Worm (Caenorhabditis elegans): Measurements from ENCODE around the gene F19F10.11.
"Not testable (repeated sequence)": the region's sequence is repeated elsewhere in the genome, so short reads cannot be mapped to it uniquely, and the experiment has no call there.

The F19F10.11 gene

DNA sequence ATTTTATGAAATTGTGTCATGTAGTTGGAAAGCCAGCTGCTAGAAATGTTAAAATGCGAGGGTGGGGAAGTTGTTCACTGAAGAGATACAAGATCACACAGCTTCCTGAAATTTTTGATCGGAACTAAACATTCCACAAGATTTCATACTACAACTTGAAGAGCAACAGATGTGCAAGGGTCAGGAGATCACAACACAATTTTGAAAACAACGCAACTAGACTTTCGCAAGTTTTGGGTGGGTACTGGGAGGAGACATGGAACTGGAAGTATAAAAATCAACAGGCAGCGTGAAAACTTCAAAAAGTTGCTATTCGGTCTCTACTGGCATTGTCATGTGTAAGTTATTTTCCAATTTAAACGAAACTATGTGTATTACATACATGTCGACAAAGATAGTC lies 35.7 kb downstream of the F19F10.11 start, which contains the start of gene F19F10.3:
Gene F19F10.3, plus strand, starts transcription at position 301 of the 400 bp plus-strand sequence.
- TF ChIP-seq F57A8.1 (GFP tag; optimal IDR thresholded peaks at IDR 0.05) (no peak), snpc-3.4 (tag; optimal IDR thresholded peaks at IDR 0.05) (no peak), hmg-20 (GFP tag; IDR thresholded peaks at IDR 0.05) (no peak), Y67H2A.10 (GFP tag; conservative IDR thresholded peaks at IDR 0.05) (no peak), ceh-27 (GFP tag; optimal IDR thresholded peaks at IDR 0.05) (no peak), zim-3 (tag; optimal IDR thresholded peaks at IDR 0.05) (no peak), hmg-1.2 (GFP tag; IDR thresholded peaks at IDR 0.05) (no peak), rcor-1 (GFP tag; IDR thresholded peaks at IDR 0.05) (no peak), akir-1 (GFP tag; optimal IDR thresholded peaks at IDR 0.05) (no peak), nhr-90 (tag; optimal IDR thresholded peaks at IDR 0.05) (no peak)

DNA sequence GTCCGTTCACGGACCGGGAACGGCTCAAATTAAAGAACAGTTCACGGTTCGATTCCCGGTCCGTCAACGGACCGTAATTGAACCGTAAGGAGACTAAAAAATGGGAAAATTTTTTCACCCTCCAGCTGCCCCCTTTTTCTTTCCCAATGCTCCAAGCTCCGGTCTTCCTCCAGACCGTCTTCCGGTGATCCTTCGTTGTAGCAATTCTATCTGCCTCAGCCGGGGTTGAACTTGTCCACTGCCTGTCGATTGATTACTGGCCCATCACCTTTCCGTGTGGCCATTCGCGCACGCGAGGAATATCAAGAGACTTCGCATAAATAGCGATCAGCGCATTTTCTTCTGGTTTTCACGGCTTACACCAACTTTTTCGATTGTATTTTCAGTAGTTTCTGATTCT lies 39.0 kb downstream of the F19F10.11 start:
- TF ChIP-seq ztf-18 (tag; optimal IDR thresholded peaks at IDR 0.05) (peak; percentile 30), ceh-91 (GFP tag; IDR thresholded peaks at IDR 0.05) (peak; percentile 47; the same call in 1 of the 2 replicates), ceh-58 (GFP tag; IDR thresholded peaks at IDR 0.05) (peak; percentile 81; the same call in 1 of the 2 replicates), F37B4.10 (GFP tag; IDR thresholded peaks at IDR 0.05) (0 out of 2 replicates have a peak, but pooled peaks have one; percentile 11), B0019.2 (GFP tag; conservative IDR thresholded peaks at IDR 0.05) (peak; percentile 53; the same call in 1 of the 2 replicates), aptf-2 (GFP tag; conservative IDR thresholded peaks at IDR 0.05) (peak; percentile 78), die-1 (tag; optimal IDR thresholded peaks at IDR 0.05) (peak; percentile 59), lag-1 (GFP tag; IDR thresholded peaks at IDR 0.05) (0 out of 2 replicates have a peak, but pooled peaks have one; percentile 59), cebp-1 (GFP tag; IDR thresholded peaks at IDR 0.05) (peak; percentile 36; the same call in 1 of the 2 replicates), nhr-90 (tag; optimal IDR thresholded peaks at IDR 0.05) (peak; percentile 58), Y53F4B.3 (GFP tag; IDR thresholded peaks at IDR 0.05) (peak; percentile 62; the same call in 1 of the 2 replicates), ceh-100 (GFP tag; IDR thresholded peaks at IDR 0.05) (peak; percentile 27; the same call in 1 of the 2 replicates), sea-2 (GFP tag; IDR thresholded peaks at IDR 0.05) (peak; percentile 51; the same call in 1 of the 2 replicates), ztf-22 (GFP tag; optimal IDR thresholded peaks at IDR 0.05) (peak; percentile 10), aptf-3 (GFP tag; IDR thresholded peaks at IDR 0.05) (peak; percentile 93), rpc-1 (optimal IDR thresholded peaks at IDR 0.05) (peak; percentile 53), rpc-1 (tag; optimal IDR thresholded peaks at IDR 0.05) (peak; percentile 73), him-1 (tag; optimal IDR thresholded peaks at IDR 0.05) (peak; percentile 45), F57A8.1 (GFP tag; optimal IDR thresholded peaks at IDR 0.05) (peak; percentile 36), F52B5.7 (tag; optimal IDR thresholded peaks at IDR 0.05) (peak; percentile 50), lin-54 (GFP tag; optimal IDR thresholded peaks at IDR 0.05) (peak; percentile 57), nfya-2 (GFP tag; IDR thresholded peaks at IDR 0.05) (0 out of 2 replicates have a peak, but pooled peaks have one; percentile 23), athp-1 (tag; optimal IDR thresholded peaks at IDR 0.05) (peak; percentile 47), bed-1 (GFP tag; IDR thresholded peaks at IDR 0.05) (peak; percentile 84; the same call in 1 of the 2 replicates), ztf-28 (GFP tag; IDR thresholded peaks at IDR 0.05) (peak; percentile 71; the same call in 1 of the 2 replicates), cebp-2 (GFP tag; IDR thresholded peaks at IDR 0.05) (0 out of 2 replicates have a peak, but pooled peaks have one; percentile 71), bed-2 (GFP tag; IDR thresholded peaks at IDR 0.05) (peak; percentile 66; the same call in 1 of the 2 replicates), madf-3 (GFP tag; IDR thresholded peaks at IDR 0.05) (peak; percentile 63; the same call in 1 of the 2 replicates), lin-26 (GFP tag; IDR thresholded peaks at IDR 0.05) (peak; percentile 97), hsf-1 (GFP tag; IDR thresholded peaks at IDR 0.05) (peak; percentile 87), egl-18 (GFP tag; IDR thresholded peaks at IDR 0.05) (0 out of 2 replicates have a peak, but pooled peaks have one; percentile 57), Y95B8A.8 (GFP tag; IDR thresholded peaks at IDR 0.05) (peak; percentile 73), attf-6 (GFP tag; IDR thresholded peaks at IDR 0.05) (peak; percentile 49), madf-8 (GFP tag; conservative IDR thresholded peaks at IDR 0.05) (peak; percentile 43), ztf-25 (GFP tag; IDR thresholded peaks at IDR 0.05) (peak; percentile 74; the same call in 1 of the 2 replicates), D2030.7 (GFP tag; IDR thresholded peaks at IDR 0.05) (peak; percentile 87), pbrm-1 (GFP tag; IDR thresholded peaks at IDR 0.05) (peak; percentile 69), ekl-4 (GFP tag; IDR thresholded peaks at IDR 0.05) (peak; percentile 83; the same call in 1 of the 2 replicates)
- not testable (repeated sequence) for TF ChIP-seq cebp-1 (tag; optimal IDR thresholded peaks at IDR 0.05)

Data from whole organism, young adult.